Worm (Caenorhabditis elegans) whole organism, early embryonic: ENCODE measurements around the gene tba-7.

ENCODE experiments used
- F13C5.2 ChIP-seq: sonication (generic microtip); optimal IDR thresholded peaks from 2 replicates; lab custom pipeline; 2017; ENCODE audit warnings: mild to moderate bottlenecking, missing genetic modification characterization, inconsistent platforms, missing compliant biosample characterization
- ama-1 ChIP-seq: fragments of 150-350 bp; optimal IDR thresholded peaks from 2 replicates; lab custom pipeline; 2014
- pes-1 ChIP-seq: fragments of 200-800 bp; sonication (Bioruptor generic); IDR thresholded peaks from 2 replicates; pipeline ENCODE4 v1.3.6; 2022; ENCODE audit warnings: missing genetic modification reagents, missing genetic modification characterization, missing compliant biosample characterization
- tra-4 ChIP-seq: sonication (generic microtip); optimal IDR thresholded peaks from 2 replicates; lab custom pipeline; 2017; ENCODE audit warnings: missing genetic modification characterization, missing compliant biosample characterization

DNA sequence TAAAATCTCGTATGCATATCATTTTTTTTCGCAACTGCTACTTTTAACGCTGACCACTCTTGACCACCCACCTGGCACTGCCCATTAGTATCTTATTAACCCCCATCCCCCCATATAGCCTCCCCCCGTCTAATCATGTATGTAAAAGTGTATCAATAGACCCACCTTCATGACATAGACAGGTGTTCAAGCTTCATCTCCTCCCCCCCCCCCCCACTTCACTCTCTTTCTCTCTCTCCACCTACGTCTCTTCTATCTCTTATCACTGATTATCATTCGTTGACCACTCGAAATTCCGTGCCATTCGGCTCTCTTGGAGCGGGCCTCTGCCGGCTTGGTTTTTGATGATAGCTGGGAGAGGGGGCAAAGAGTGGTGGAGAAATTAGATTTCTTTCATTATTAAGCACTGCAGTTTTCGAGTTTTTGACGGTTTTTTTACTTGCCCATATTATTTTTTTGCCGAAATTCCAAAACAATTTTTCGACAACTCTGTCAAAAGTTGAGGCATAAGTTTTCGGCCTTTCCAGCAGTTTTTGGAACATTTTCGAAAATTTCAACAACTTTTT lies 15.7 kb downstream of the tba-7 start:
- TF ChIP-seq ama-1 (lab: Kevin White, UChicago) (no peak), pes-1 (GFP tag; lab: Robert Waterston, UW) (no peak), F13C5.2 (tag; lab: Kevin White, UChicago) (no peak), tra-4 (tag; lab: Kevin White, UChicago) (no peak)
